Fruit fly (Drosophila melanogaster) whole organism, wandering third instar larva: Measurements from ENCODE around the gene CG44085.
"Not testable (repeated sequence)": the region's sequence is repeated elsewhere in the genome, so short reads cannot be mapped to it uniquely, and the experiment has no call there.

Experiments used
- Abd-B ChIP-seq: fragments of >200 bp; optimal IDR thresholded peaks from 2 replicates; lab custom pipeline; 2017; ENCODE audit warnings: missing biosample characterization, missing genetic modification characterization
- CrebA ChIP-seq: fragments of 200-800 bp; sonication (Bioruptor generic); optimal IDR thresholded peaks from 2 replicates; lab custom pipeline; 2016; ENCODE audit warnings: missing biosample characterization, mild to moderate bottlenecking, missing genetic modification characterization, borderline replicate concordance
- Dfd ChIP-seq: fragments of >200 bp; optimal IDR thresholded peaks from 2 replicates; lab custom pipeline; 2017; ENCODE audit warnings: missing biosample characterization, missing genetic modification characterization
- Dif ChIP-seq: fragments of 200-275, 200-300 bp; sonication (Bioruptor generic); optimal IDR thresholded peaks from 2 replicates; lab custom pipeline; 2018; ENCODE audit warnings: missing biosample characterization, missing genetic modification characterization; ENCODE audit not compliant: partially characterized antibody
- GATAd ChIP-seq: sonication (Bioruptor generic); optimal IDR thresholded peaks from 2 replicates; lab custom pipeline; 2016; ENCODE audit warnings: missing biosample characterization, missing genetic modification characterization
- HLH106 ChIP-seq: fragments of 200-800 bp; optimal IDR thresholded peaks from 3 replicates; lab custom pipeline; 2019; ENCODE audit warnings: missing biosample characterization, mild to moderate bottlenecking, missing genetic modification characterization, moderate library complexity
- Hnf4 ChIP-seq: fragments of 200-800 bp; sonication (Bioruptor generic); optimal IDR thresholded peaks from 2 replicates; lab custom pipeline; 2016; ENCODE audit warnings: missing biosample characterization, mild to moderate bottlenecking, missing genetic modification characterization
- Hr83 ChIP-seq: fragments of 200-300 bp; sonication (Bioruptor generic); optimal IDR thresholded peaks from 2 replicates; lab custom pipeline; 2016; ENCODE audit warnings: missing biosample characterization, mild to moderate bottlenecking, missing genetic modification characterization, moderate library complexity; ENCODE audit not compliant: poor library complexity, severe bottlenecking
- Jra ChIP-seq: sonication (Bioruptor generic); optimal IDR thresholded peaks from 2 replicates; lab custom pipeline; 2016; ENCODE audit warnings: missing biosample characterization, missing genetic modification characterization
- Myc ChIP-seq: fragments of >200 bp; optimal IDR thresholded peaks from 2 replicates; lab custom pipeline; 2017
- N ChIP-seq: fragments of >200 bp; optimal IDR thresholded peaks from 2 replicates; lab custom pipeline; 2018; ENCODE audit warnings: missing biosample characterization, missing external identifiers, missing genetic modification characterization
- OdsH ChIP-seq: fragments of 200-800 bp; sonication (Bioruptor generic); optimal IDR thresholded peaks from 2 replicates; lab custom pipeline; 2016; ENCODE audit warnings: missing biosample characterization, mild to moderate bottlenecking, missing genetic modification characterization
- Rel ChIP-seq, 2 experiments: fragments of 200-800 bp; sonication (Bioruptor generic) in 1 of 2; optimal IDR thresholded peaks; 2 replicates in 1 of 2; 3 replicates in 1 of 2; lab custom pipeline; 2016 to 2019; ENCODE audit warnings: mild to moderate bottlenecking in 2 of 2, missing biosample characterization in 2 of 2, missing genetic modification characterization in 2 of 2, moderate library complexity in 1 of 2
- Sp1 ChIP-seq: fragments of 200-800 bp; sonication (Bioruptor generic); optimal IDR thresholded peaks from 3 replicates; lab custom pipeline; 2019; ENCODE audit warnings: missing biosample characterization, mild to moderate bottlenecking, missing genetic modification characterization, moderate library complexity
- Vsx2 ChIP-seq: fragments of 200-300, 225-300 bp; sonication (Bioruptor generic); optimal IDR thresholded peaks from 2 replicates; lab custom pipeline; 2018; ENCODE audit warnings: missing biosample characterization, missing genetic modification characterization; ENCODE audit not compliant: partially characterized antibody
- br ChIP-seq: fragments of 200-800 bp; sonication (Bioruptor generic); optimal IDR thresholded peaks from 2 replicates; lab custom pipeline; 2016; ENCODE audit warnings: missing biosample characterization, missing genetic modification characterization
- brk ChIP-seq: fragments of 200-800 bp; sonication (Bioruptor generic); optimal IDR thresholded peaks from 2 replicates; lab custom pipeline; 2016; ENCODE audit warnings: missing biosample characterization, mild to moderate bottlenecking, missing genetic modification characterization
- dsf ChIP-seq: sonication (Bioruptor generic); optimal IDR thresholded peaks from 2 replicates; lab custom pipeline; 2016; ENCODE audit warnings: missing biosample characterization, missing genetic modification characterization, borderline replicate concordance
- ey ChIP-seq: fragments of 200-800 bp; sonication (Bioruptor generic); optimal IDR thresholded peaks from 2 replicates; lab custom pipeline; 2016; ENCODE audit warnings: missing biosample characterization, missing genetic modification characterization
- foxo ChIP-seq, 2 experiments: fragments of 200-800 bp; sonication (Bioruptor generic); optimal IDR thresholded peaks; 2 replicates in 1 of 2; 3 replicates in 1 of 2; lab custom pipeline; 2016 to 2017; ENCODE audit warnings: missing biosample characterization in 2 of 2, missing genetic modification characterization in 2 of 2
- fru ChIP-seq: fragments of 200-800 bp; sonication (Bioruptor generic); optimal IDR thresholded peaks from 3 replicates; lab custom pipeline; 2016; ENCODE audit warnings: missing biosample characterization, mild to moderate bottlenecking, missing genetic modification characterization
- h ChIP-seq: fragments of 200-800 bp; sonication (Bioruptor generic); optimal IDR thresholded peaks from 3 replicates; lab custom pipeline; 2016; ENCODE audit warnings: missing biosample characterization, mild to moderate bottlenecking, missing genetic modification characterization
- jim ChIP-seq: fragments of 175-275, 200-325 bp; sonication (Bioruptor generic); optimal IDR thresholded peaks from 2 replicates; lab custom pipeline; 2016; ENCODE audit warnings: missing biosample characterization, mild to moderate bottlenecking, missing genetic modification characterization
- lola ChIP-seq: fragments of >200 bp; optimal IDR thresholded peaks from 2 replicates; lab custom pipeline; 2017; ENCODE audit warnings: missing biosample characterization, missing genetic modification characterization
- pan ChIP-seq: fragments of >200 bp; optimal IDR thresholded peaks from 2 replicates; lab custom pipeline; 2017
- psq ChIP-seq: fragments of 200-800 bp; sonication (Bioruptor generic); optimal IDR thresholded peaks from 3 replicates; lab custom pipeline; 2017; ENCODE audit warnings: missing biosample characterization, mild to moderate bottlenecking, missing genetic modification characterization, moderate library complexity
- rgr ChIP-seq: fragments of 200-800 bp; sonication (Bioruptor generic); optimal IDR thresholded peaks from 3 replicates; lab custom pipeline; 2016; ENCODE audit warnings: missing biosample characterization, mild to moderate bottlenecking, missing genetic modification characterization
- sv ChIP-seq: fragments of 200-800 bp; sonication (Bioruptor generic); optimal IDR thresholded peaks from 3 replicates; lab custom pipeline; 2016; ENCODE audit warnings: missing biosample characterization, missing genetic modification characterization
- tai ChIP-seq: sonication (Bioruptor generic); optimal IDR thresholded peaks from 2 replicates; lab custom pipeline; 2016; ENCODE audit warnings: missing biosample characterization, missing genetic modification characterization
- usp ChIP-seq: fragments of >200 bp; optimal IDR thresholded peaks from 2 replicates; lab custom pipeline; 2017; ENCODE audit warnings: missing biosample characterization, missing genetic modification characterization
- woc ChIP-seq: sonication (Bioruptor generic); optimal IDR thresholded peaks from 2 replicates; lab custom pipeline; 2016; ENCODE audit warnings: missing biosample characterization, mild to moderate bottlenecking, missing genetic modification characterization

Gene CG44085

dm6 chr2L:13260740-13261139, at the start of gene CG44085:
TSS of gene CG44085 (plus strand) at chr2L:13261008.
- no peak for TF ChIP-seq Abd-B (GFP tag; lab: Kevin White, UChicago)
- no peak for TF ChIP-seq usp
- TF ChIP-seq foxo (GFP tag; optimal IDR thresholded peaks at IDR 0.05; lab: Kevin White, UChicago) = no peak
- no peak for TF ChIP-seq HLH106
- TF ChIP-seq GATAd = no peak
- TF ChIP-seq jim (GFP tag; lab: Kevin White, UChicago) = no peak
- TF ChIP-seq OdsH (GFP tag; lab: Kevin White, UChicago) = no peak
- no peak for TF ChIP-seq dsf (GFP tag; lab: Kevin White, UChicago)
- no peak for TF ChIP-seq N (GFP tag; lab: Kevin White, UChicago)
- TF ChIP-seq rgr (GFP tag; lab: Kevin White, UChicago) = no peak
- no peak for TF ChIP-seq CrebA (GFP tag; lab: Kevin White, UChicago)
- TF ChIP-seq tai (GFP tag; lab: Kevin White, UChicago) = no peak
- TF ChIP-seq pan (lab: Kevin White, UChicago) = no peak
- no peak for TF ChIP-seq Vsx2
- no peak for TF ChIP-seq brk (GFP tag; lab: Kevin White, UChicago)
- TF ChIP-seq Hr83 (GFP tag; lab: Kevin White, UChicago) = no peak
- TF ChIP-seq Dfd = no peak
- no peak for TF ChIP-seq Dif (GFP tag; lab: Kevin White, UChicago)

- not testable (repeated sequence) for TF ChIP-seq rgr (GFP tag; lab: Kevin White, UChicago); lola (GFP tag; lab: Kevin White, UChicago); h
Observed at dm6 chr2L:13211764-13212265, 49.0 kb upstream of the CG44085 start, which contains the start of gene CG15482. TSS of gene CG15482 (minus strand) at chr2L:13211814.

- TF ChIP-seq Sp1 (GFP tag; lab: Kevin White, UChicago) (no peak), Rel (GFP tag; optimal IDR thresholded peaks at IDR 0.05; lab: Kevin White, UChicago) (no peak), Rel (tag; optimal IDR thresholded peaks at IDR 0.05; lab: Kevin White, UChicago) (peak; percentile 69)
Observed at dm6 chr2L:13215010-13215409, 45.8 kb upstream of the CG44085 start, which contains the start of gene kek4. TSS of gene kek4 (minus strand) at chr2L:13215350.

dm6 chr2L:13215640-13216129, 45.1 kb upstream of the CG44085 start:
- TF ChIP-seq OdsH (GFP tag; lab: Kevin White, UChicago) = peak; percentile 25
- TF ChIP-seq h = peak; percentile 77
- peak; percentile 43 for TF ChIP-seq HLH106
- peak; percentile 69 for TF ChIP-seq fru (GFP tag; lab: Kevin White, UChicago)
- peak; percentile 26 for TF ChIP-seq jim (GFP tag; lab: Kevin White, UChicago)
- TF ChIP-seq Hr83 (GFP tag; lab: Kevin White, UChicago) = peak; percentile 2
- TF ChIP-seq ey (GFP tag; lab: Kevin White, UChicago) = peak; percentile 6
- TF ChIP-seq br (GFP tag; lab: Kevin White, UChicago) = peak; percentile 64
- TF ChIP-seq psq (GFP tag; lab: Kevin White, UChicago) = peak; percentile 9
- peak; percentile 55 for TF ChIP-seq woc (GFP tag; lab: Kevin White, UChicago)
- TF ChIP-seq Hnf4 = peak; percentile 82
- TF ChIP-seq Myc = peak; percentile 5
- TF ChIP-seq foxo (GFP tag; optimal IDR thresholded peaks at IDR 0.05; lab: Kevin White, UChicago) = peak in 1 of 2 experiments; percentile 61

dm6 chr2L:13219281-13220092, 41.3 kb upstream of the CG44085 start, which contains the start of the genes CG9426 and mRF1:
TSS of gene CG9426 (minus strand) at chr2L:13219923.
TSS of gene mRF1 (plus strand) at chr2L:13219979.
- TF ChIP-seq fru (GFP tag; lab: Kevin White, UChicago) (peak; percentile 0), psq (GFP tag; lab: Kevin White, UChicago) (peak; percentile 15), Jra (GFP tag; lab: Kevin White, UChicago) (peak; percentile 37), sv (GFP tag; lab: Kevin White, UChicago) (no peak), Rel (GFP tag; optimal IDR thresholded peaks at IDR 0.05; lab: Kevin White, UChicago) (no peak), Rel (tag; optimal IDR thresholded peaks at IDR 0.05; lab: Kevin White, UChicago) (peak; percentile 1), Hnf4 (peak; percentile 79), N (GFP tag; lab: Kevin White, UChicago) (no peak), rgr (GFP tag; lab: Kevin White, UChicago) (peak; percentile 41), Hr83 (GFP tag; lab: Kevin White, UChicago) (peak; percentile 74), Vsx2 (no peak), Dif (GFP tag; lab: Kevin White, UChicago) (no peak), ey (GFP tag; lab: Kevin White, UChicago) (no peak), jim (GFP tag; lab: Kevin White, UChicago) (no peak), HLH106 (peak; percentile 20), br (GFP tag; lab: Kevin White, UChicago) (peak; percentile 41), dsf (GFP tag; lab: Kevin White, UChicago) (no peak), h (peak; percentile 55)
